Worm (Caenorhabditis elegans) whole organism, mixed stage, embryonic: Measurements from ENCODE around the gene ule-2.

ENCODE experiments used
- M03D4.4 ChIP-seq: sonication (generic microtip); optimal IDR thresholded peaks from 2 replicates; lab custom pipeline; 2017; ENCODE audit warnings: mild to moderate bottlenecking, missing genetic modification characterization, missing compliant biosample characterization
- bed-3 ChIP-seq: fragments of 200-800 bp; sonication (Bioruptor generic); optimal IDR thresholded peaks from 3 replicates; lab custom pipeline; 2018; ENCODE audit warnings: mild to moderate bottlenecking, missing genetic modification characterization, moderate library complexity, missing compliant biosample characterization
- blmp-1 ChIP-seq: fragments of 150-350 bp; optimal IDR thresholded peaks from 2 replicates; lab custom pipeline; 2014; ENCODE audit warnings: missing biosample characterization, missing genetic modification characterization
- ceh-39 ChIP-seq: fragments of 150-350 bp; optimal IDR thresholded peaks from 2 replicates; lab custom pipeline; 2014; ENCODE audit warnings: missing biosample characterization, missing genetic modification characterization
- ceh-43 ChIP-seq: fragments of 200-800 bp; sonication (Bioruptor generic); optimal IDR thresholded peaks from 2 replicates; lab custom pipeline; 2018; ENCODE audit warnings: mild to moderate bottlenecking, missing genetic modification characterization, moderate library complexity, missing compliant biosample characterization
- ceh-83 ChIP-seq: fragments of 200-800 bp; sonication (Bioruptor generic); optimal IDR thresholded peaks from 2 replicates; lab custom pipeline; 2018; ENCODE audit warnings: mild to moderate bottlenecking, missing genetic modification characterization, missing compliant biosample characterization
- ces-1 ChIP-seq: fragments of 150-350 bp; optimal IDR thresholded peaks from 2 replicates; lab custom pipeline; 2014; ENCODE audit warnings: missing biosample characterization, missing genetic modification reagents, missing genetic modification characterization
- drap-1 ChIP-seq: fragments of 200-800 bp; sonication (Bioruptor generic); optimal IDR thresholded peaks from 3 replicates; lab custom pipeline; 2018; ENCODE audit warnings: mild to moderate bottlenecking, missing genetic modification characterization, missing compliant biosample characterization
- elt-1 ChIP-seq: sonication (generic microtip); optimal IDR thresholded peaks from 2 replicates; lab custom pipeline; 2017; ENCODE audit warnings: missing genetic modification characterization, mild to moderate bottlenecking, missing compliant biosample characterization, antibody characterized with exemption, moderate library complexity, borderline replicate concordance; ENCODE audit not compliant: insufficient read depth
- elt-3 ChIP-seq: fragments of 150-350 bp; optimal IDR thresholded peaks from 2 replicates; lab custom pipeline; 2014; ENCODE audit warnings: missing biosample characterization, missing genetic modification characterization
- flh-1 ChIP-seq: fragments of 200-800 bp; sonication (Bioruptor generic); optimal IDR thresholded peaks from 2 replicates; lab custom pipeline; 2018; ENCODE audit warnings: mild to moderate bottlenecking, missing genetic modification characterization, moderate library complexity, missing compliant biosample characterization
- ham-2 ChIP-seq: fragments of 200-800 bp; sonication (Bioruptor generic); optimal IDR thresholded peaks from 2 replicates; lab custom pipeline; 2018; ENCODE audit warnings: mild to moderate bottlenecking, missing genetic modification characterization, missing compliant biosample characterization
- hlh-1 ChIP-seq: fragments of 150-350 bp; optimal IDR thresholded peaks from 2 replicates; lab custom pipeline; 2014; ENCODE audit warnings: missing biosample characterization, missing genetic modification reagents, missing genetic modification characterization
- lin-13 ChIP-seq: fragments of 150-350 bp; optimal IDR thresholded peaks from 2 replicates; lab custom pipeline; 2014; ENCODE audit warnings: missing biosample characterization, missing genetic modification characterization
- lin-32 ChIP-seq: fragments of 200-800 bp; sonication (Bioruptor generic); optimal IDR thresholded peaks from 2 replicates; lab custom pipeline; 2018; ENCODE audit warnings: mild to moderate bottlenecking, missing genetic modification characterization, missing compliant biosample characterization
- lsy-2 ChIP-seq: fragments of 150-350 bp; optimal IDR thresholded peaks from 2 replicates; lab custom pipeline; 2014; ENCODE audit warnings: missing biosample characterization, missing genetic modification characterization
- mab-5 ChIP-seq: fragments of 150-350 bp; optimal IDR thresholded peaks from 2 replicates; lab custom pipeline; 2014; ENCODE audit warnings: missing biosample characterization, missing genetic modification characterization
- mep-1 ChIP-seq: fragments of 150-350 bp; optimal IDR thresholded peaks from 2 replicates; lab custom pipeline; 2017; ENCODE audit warnings: missing biosample characterization, missing genetic modification reagents, missing genetic modification characterization, inconsistent platforms
- mls-2 ChIP-seq: sonication (generic microtip); optimal IDR thresholded peaks from 2 replicates; lab custom pipeline; 2016; ENCODE audit warnings: mild to moderate bottlenecking, missing genetic modification characterization, moderate library complexity, missing compliant biosample characterization
- nhr-2 ChIP-seq: fragments of 150-350 bp; optimal IDR thresholded peaks from 2 replicates; lab custom pipeline; 2014; ENCODE audit warnings: missing biosample characterization, missing genetic modification characterization
- nhr-237 ChIP-seq: fragments of 150-350 bp; optimal IDR thresholded peaks from 2 replicates; lab custom pipeline; 2014; ENCODE audit warnings: missing biosample characterization, missing genetic modification characterization
- nhr-28 ChIP-seq: fragments of 150-350 bp; optimal IDR thresholded peaks from 2 replicates; lab custom pipeline; 2014; ENCODE audit warnings: missing biosample characterization, missing genetic modification characterization
- nhr-76 ChIP-seq: sonication (generic microtip); optimal IDR thresholded peaks from 2 replicates; lab custom pipeline; 2017; ENCODE audit warnings: missing biosample characterization, missing genetic modification characterization
- pha-4 ChIP-seq: fragments of 150-350 bp; optimal IDR thresholded peaks from 2 replicates; lab custom pipeline; 2018; ENCODE audit warnings: missing biosample characterization, missing genetic modification reagents, missing genetic modification characterization
- sem-2 ChIP-seq: fragments of 200-800 bp; sonication (Bioruptor generic); optimal IDR thresholded peaks from 2 replicates; lab custom pipeline; 2018; ENCODE audit warnings: mild to moderate bottlenecking, missing genetic modification characterization, missing compliant biosample characterization
- snpc-4 ChIP-seq: fragments of 150-350 bp; optimal IDR thresholded peaks from 2 replicates; lab custom pipeline; 2014; ENCODE audit warnings: missing biosample characterization, missing genetic modification characterization
- sptf-1 ChIP-seq: sonication (generic microtip); optimal IDR thresholded peaks from 2 replicates; lab custom pipeline; 2017; ENCODE audit warnings: mild to moderate bottlenecking, missing genetic modification characterization, moderate library complexity, missing compliant biosample characterization
- tbx-8 ChIP-seq: fragments of 200-800 bp; sonication (Bioruptor generic); optimal IDR thresholded peaks from 2 replicates; lab custom pipeline; 2018; ENCODE audit warnings: mild to moderate bottlenecking, missing genetic modification characterization, moderate library complexity, missing compliant biosample characterization
- unc-120 ChIP-seq: sonication (generic microtip); optimal IDR thresholded peaks from 2 replicates; lab custom pipeline; 2017; ENCODE audit warnings: missing genetic modification characterization, missing compliant biosample characterization; ENCODE audit not compliant: poor library complexity, severe bottlenecking
- unc-39 ChIP-seq: fragments of 150-350 bp; optimal IDR thresholded peaks from 2 replicates; lab custom pipeline; 2014; ENCODE audit warnings: missing biosample characterization, missing genetic modification characterization
- unc-62 ChIP-seq: fragments of 150-350 bp; optimal IDR thresholded peaks from 2 replicates; lab custom pipeline; 2014; ENCODE audit warnings: missing biosample characterization, missing genetic modification reagents, missing genetic modification characterization
- zip-8 ChIP-seq: fragments of 150-350 bp; optimal IDR thresholded peaks from 2 replicates; lab custom pipeline; 2014; ENCODE audit warnings: missing biosample characterization, missing genetic modification characterization
- ztf-11 ChIP-seq: fragments of 150-350 bp; optimal IDR thresholded peaks from 2 replicates; lab custom pipeline; 2014; ENCODE audit warnings: missing biosample characterization, missing genetic modification characterization

Gene ule-2

ce11 chrIV:14631726-14632125 lies 3.2 kb upstream of the ule-2 start:
- TF ChIP-seq elt-1 (no peak), hlh-1 (tag; lab: Kevin White, UChicago) (no peak), M03D4.4 (tag; lab: Kevin White, UChicago) (no peak), flh-1 (GFP tag; lab: Kevin White, UChicago) (no peak)

- no peak for TF ChIP-seq hlh-1 (tag; lab: Kevin White, UChicago)
- TF ChIP-seq snpc-4 (tag; lab: Kevin White, UChicago), result no peak
- TF ChIP-seq nhr-76 (tag; lab: Kevin White, UChicago), result no peak
- no peak for TF ChIP-seq flh-1 (GFP tag; lab: Kevin White, UChicago)
- TF ChIP-seq unc-120, result no peak
- TF ChIP-seq unc-39, result no peak
- no peak for TF ChIP-seq blmp-1
- no peak for TF ChIP-seq unc-62 (GFP tag; lab: Kevin White, UChicago)
- TF ChIP-seq mep-1 (tag; lab: Kevin White, UChicago), result no peak
- TF ChIP-seq elt-3 (tag; lab: Kevin White, UChicago), result no peak
- no peak for TF ChIP-seq nhr-2 (tag; lab: Kevin White, UChicago)
- TF ChIP-seq lin-32 (GFP tag; lab: Kevin White, UChicago), result no peak
- TF ChIP-seq nhr-28 (tag; lab: Kevin White, UChicago), result no peak
- TF ChIP-seq ceh-83 (GFP tag; lab: Kevin White, UChicago), result no peak
- TF ChIP-seq ces-1 (GFP tag; lab: Kevin White, UChicago), result no peak
These were observed 2.1 kb upstream of the ule-2 start, which contains the start of gene irld-4 for ce11 chrIV:14632799-14633198. Gene irld-4, plus strand, starts transcription at chrIV:14633099.

- no peak for TF ChIP-seq mls-2
- no peak for TF ChIP-seq sem-2
- no peak for TF ChIP-seq lin-13 (tag; lab: Kevin White, UChicago)
- TF ChIP-seq ceh-39 (tag; lab: Kevin White, UChicago), result no peak
- TF ChIP-seq mab-5, result no peak
- no peak for TF ChIP-seq ham-2
- no peak for TF ChIP-seq bed-3 (GFP tag; lab: Kevin White, UChicago)
- TF ChIP-seq elt-3 (tag; lab: Kevin White, UChicago), result no peak
- TF ChIP-seq ces-1 (GFP tag; lab: Kevin White, UChicago), result no peak
- no peak for TF ChIP-seq elt-1
- TF ChIP-seq sptf-1, result no peak
- no peak for TF ChIP-seq drap-1 (GFP tag; lab: Kevin White, UChicago)
- TF ChIP-seq flh-1 (GFP tag; lab: Kevin White, UChicago), result no peak
- TF ChIP-seq hlh-1 (tag; lab: Kevin White, UChicago), result no peak
- no peak for TF ChIP-seq blmp-1
- TF ChIP-seq ceh-43 (GFP tag; lab: Kevin White, UChicago), result no peak
These were observed 2.5 kb downstream of the ule-2 start, which contains the start of gene srlf-27 for ce11 chrIV:14637413-14637812. Gene srlf-27, plus strand, starts transcription at chrIV:14637713.

ce11 chrIV:14653066-14653465 lies 18.1 kb downstream of the ule-2 start, which contains the start of gene talp-3:
Gene talp-3, minus strand, starts transcription at chrIV:14653380.
- TF ChIP-seq pha-4 (tag; lab: Kevin White, UChicago) (no peak), ham-2 (no peak), tbx-8 (GFP tag; lab: Kevin White, UChicago) (no peak), lin-13 (tag; lab: Kevin White, UChicago) (no peak), ztf-11 (tag; lab: Kevin White, UChicago) (no peak), mep-1 (tag; lab: Kevin White, UChicago) (no peak), drap-1 (GFP tag; lab: Kevin White, UChicago) (no peak), ceh-39 (tag; lab: Kevin White, UChicago) (no peak), ceh-43 (GFP tag; lab: Kevin White, UChicago) (no peak), flh-1 (GFP tag; lab: Kevin White, UChicago) (no peak)

ce11 chrIV:14656573-14657129 lies 21.7 kb downstream of the ule-2 start, which contains the start of gene Y57G11C.33:
Gene Y57G11C.33, plus strand, starts transcription at chrIV:14657079.
- TF ChIP-seq mep-1 (tag; lab: Kevin White, UChicago) (peak; percentile 46), ces-1 (GFP tag; lab: Kevin White, UChicago) (peak; percentile 49), nhr-237 (tag; lab: Kevin White, UChicago) (no peak), unc-62 (GFP tag; lab: Kevin White, UChicago) (no peak), nhr-76 (tag; lab: Kevin White, UChicago) (no peak), lsy-2 (tag; lab: Kevin White, UChicago) (peak; percentile 90), nhr-28 (tag; lab: Kevin White, UChicago) (no peak), lin-13 (tag; lab: Kevin White, UChicago) (peak; percentile 3), elt-3 (tag; lab: Kevin White, UChicago) (no peak), snpc-4 (tag; lab: Kevin White, UChicago) (no peak), unc-120 (no peak), zip-8 (tag; lab: Kevin White, UChicago) (no peak)
